Worm (Caenorhabditis elegans): Measurements from ENCODE around the gene F15H10.7.

DNA sequence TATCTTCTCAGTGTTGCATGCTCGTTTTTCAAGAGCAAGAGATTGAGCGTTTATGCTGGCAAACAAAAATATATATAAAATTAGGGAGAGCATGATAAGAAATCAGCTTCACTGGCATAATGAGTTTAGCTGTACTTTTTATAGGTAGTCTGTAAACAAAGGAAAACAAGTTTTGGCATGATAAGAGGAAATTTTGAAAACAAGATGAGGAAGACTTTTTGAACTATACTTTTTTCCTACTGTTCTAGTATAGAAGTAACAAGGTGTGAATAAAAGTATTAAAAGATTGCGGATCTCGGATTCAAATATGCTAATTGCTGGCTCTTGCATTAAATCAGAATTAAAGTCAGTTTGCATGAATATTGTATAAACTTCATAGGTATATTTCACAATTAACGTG, 12.7 kb upstream of the F15H10.7 start, which contains the start of gene F15H10.5:
- TF ChIP-seq die-1 (tag; optimal IDR thresholded peaks at IDR 0.05) (no peak), ceh-58 (GFP tag; IDR thresholded peaks at IDR 0.05) (no peak), ceh-79 (tag; optimal IDR thresholded peaks at IDR 0.05) (no peak), mel-28 (tag; optimal IDR thresholded peaks at IDR 0.05; ENCODE audit: borderline replicate concordance) (no peak), attf-6 (GFP tag; IDR thresholded peaks at IDR 0.05) (no peak), nfya-2 (GFP tag; IDR thresholded peaks at IDR 0.05) (no peak), attf-5 (GFP tag; optimal IDR thresholded peaks at IDR 0.05) (no peak), ztf-6 (GFP tag; IDR thresholded peaks at IDR 0.05) (no peak), C17E4.6 (GFP tag; IDR thresholded peaks at IDR 0.05) (no peak)

All from whole organism, young adult.